Worm (Caenorhabditis elegans): ENCODE measurements around the gene F41D9.2.

Gene F41D9.2

DNA sequence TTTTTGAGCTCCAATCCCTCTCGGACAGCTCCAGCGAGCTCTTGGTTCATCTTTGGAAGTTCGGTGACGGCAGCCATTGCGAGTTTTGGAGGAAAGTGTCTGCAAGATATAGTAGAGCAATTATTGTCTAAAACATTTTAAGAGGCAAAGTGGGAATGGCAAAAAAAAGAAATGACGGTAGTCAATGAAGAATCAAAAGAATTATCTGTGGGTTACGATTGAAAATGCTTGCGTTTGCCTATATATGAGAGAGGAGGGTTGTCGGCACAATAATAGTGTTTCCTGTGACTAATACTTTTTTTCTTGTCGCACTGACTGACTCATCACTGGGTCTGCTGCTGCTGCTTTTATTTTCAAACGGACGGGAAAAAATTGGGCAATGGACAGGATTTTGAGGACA, 38.9 kb upstream of the F41D9.2 start, which contains the start of gene tth-1:
TSS of gene tth-1 (minus strand) at position 101 of the 400 bp plus-strand sequence.
- no peak for TF ChIP-seq ztf-6 (GFP tag; IDR thresholded peaks at IDR 0.05)
- TF ChIP-seq aptf-2 (GFP tag; conservative IDR thresholded peaks at IDR 0.05), result no peak
- no peak for TF ChIP-seq D2030.7 (GFP tag; IDR thresholded peaks at IDR 0.05)
- no peak for TF ChIP-seq ccch-3 (GFP tag; optimal IDR thresholded peaks at IDR 0.05)
- TF ChIP-seq Y79H2A.3 (GFP tag; conservative IDR thresholded peaks at IDR 0.05), result no peak
- no peak for TF ChIP-seq ztf-3 (GFP tag; optimal IDR thresholded peaks at IDR 0.05)
- no peak for TF ChIP-seq mcd-1 (GFP tag; IDR thresholded peaks at IDR 0.05)
- TF ChIP-seq F23B12.7 (tag; optimal IDR thresholded peaks at IDR 0.05; ENCODE audit: insufficient read depth), result no peak
- TF ChIP-seq B0035.1 (tag; optimal IDR thresholded peaks at IDR 0.05), result no peak
- TF ChIP-seq egrh-3 (GFP tag; IDR thresholded peaks at IDR 0.05), result no peak
- no peak for TF ChIP-seq zim-3 (tag; optimal IDR thresholded peaks at IDR 0.05)
- TF ChIP-seq F49E8.2 (tag; optimal IDR thresholded peaks at IDR 0.05; ENCODE audit: insufficient read depth), result no peak
- no peak for TF ChIP-seq K12H6.12 (tag; optimal IDR thresholded peaks at IDR 0.05)
- TF ChIP-seq nhr-27 (tag; optimal IDR thresholded peaks at IDR 0.05), result no peak
- no peak for TF ChIP-seq ztf-28 (GFP tag; IDR thresholded peaks at IDR 0.05)
- TF ChIP-seq F39B2.1 (GFP tag; IDR thresholded peaks at IDR 0.05), result no peak
- no peak for TF ChIP-seq dox-1 (GFP tag; IDR thresholded peaks at IDR 0.05)
- no peak for TF ChIP-seq rcor-1 (GFP tag; IDR thresholded peaks at IDR 0.05)
- TF ChIP-seq ceh-100 (GFP tag; IDR thresholded peaks at IDR 0.05), result no peak

DNA sequence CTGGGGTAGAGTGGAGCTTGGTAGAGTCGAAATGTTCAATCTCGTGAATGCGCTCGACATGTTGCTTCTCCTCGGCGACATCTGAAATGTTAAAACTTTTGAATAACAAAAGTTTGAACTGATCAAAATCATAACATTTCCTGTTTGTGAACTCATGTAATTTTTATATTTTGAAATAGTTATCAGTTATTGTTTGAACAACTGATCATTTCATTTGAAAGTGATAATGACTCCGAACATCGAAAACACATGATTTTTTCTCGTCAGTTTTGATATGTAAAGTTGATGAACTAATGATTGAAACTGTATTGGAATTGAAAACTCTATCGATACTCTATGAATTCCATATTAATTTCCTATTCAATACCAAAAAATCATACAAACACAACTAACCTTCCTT, 38.5 kb upstream of the F41D9.2 start:
- TF ChIP-seq Y56A3A.18 (GFP tag; IDR thresholded peaks at IDR 0.05) (no peak), nhr-80 (tag; optimal IDR thresholded peaks at IDR 0.05) (peak; percentile 18), cebp-1 (GFP tag; IDR thresholded peaks at IDR 0.05) (no peak), cebp-1 (tag; optimal IDR thresholded peaks at IDR 0.05) (peak; percentile 12)

- TF ChIP-seq bed-2 (GFP tag; IDR thresholded peaks at IDR 0.05) (no peak), nhr-90 (tag; optimal IDR thresholded peaks at IDR 0.05) (no peak), Y53G8AR.9 (GFP tag; conservative IDR thresholded peaks at IDR 0.05) (no peak), attf-5 (GFP tag; optimal IDR thresholded peaks at IDR 0.05) (peak; percentile 4), sptf-2 (GFP tag; optimal IDR thresholded peaks at IDR 0.05) (no peak), dox-1 (GFP tag; IDR thresholded peaks at IDR 0.05) (no peak), B0336.3 (GFP tag; IDR thresholded peaks at IDR 0.05) (no peak), madf-6 (GFP tag; IDR thresholded peaks at IDR 0.05) (no peak), rec-8 (tag; optimal IDR thresholded peaks at IDR 0.05) (no peak), ceh-40 (GFP tag; IDR thresholded peaks at IDR 0.05) (no peak), fkh-3 (tag; optimal IDR thresholded peaks at IDR 0.05) (no peak), ztf-3 (GFP tag; optimal IDR thresholded peaks at IDR 0.05) (no peak), hmg-20 (GFP tag; IDR thresholded peaks at IDR 0.05) (no peak), F22D6.2 (tag; optimal IDR thresholded peaks at IDR 0.05) (no peak), egrh-3 (GFP tag; IDR thresholded peaks at IDR 0.05) (no peak), hlh-12 (tag; optimal IDR thresholded peaks at IDR 0.05) (no peak), Y56A3A.18 (GFP tag; IDR thresholded peaks at IDR 0.05) (no peak), mes-4 (tag; optimal IDR thresholded peaks at IDR 0.05) (no peak), ztf-6 (GFP tag; IDR thresholded peaks at IDR 0.05) (no peak), repo-1 (tag; optimal IDR thresholded peaks at IDR 0.05) (no peak), xnd-1 (tag; optimal IDR thresholded peaks at IDR 0.05) (no peak), unc-130 (GFP tag; optimal IDR thresholded peaks at IDR 0.05) (no peak), nhr-27 (tag; optimal IDR thresholded peaks at IDR 0.05) (no peak), ama-1 (optimal IDR thresholded peaks at IDR 0.05) (no peak), ama-1 (GFP tag; optimal IDR thresholded peaks at IDR 0.05) (no peak), ZK185.1 (tag; optimal IDR thresholded peaks at IDR 0.05; ENCODE audit: poor library complexity, severe bottlenecking) (peak; percentile 16), Y53F4B.3 (GFP tag; IDR thresholded peaks at IDR 0.05) (no peak), K12H6.12 (tag; optimal IDR thresholded peaks at IDR 0.05) (no peak), F33H1.4 (GFP tag; IDR thresholded peaks at IDR 0.05) (peak; percentile 72), athp-1 (tag; optimal IDR thresholded peaks at IDR 0.05) (no peak), hmg-1.2 (GFP tag; IDR thresholded peaks at IDR 0.05) (peak; percentile 66; the same call in 1 of the 2 replicates), mcd-1 (GFP tag; IDR thresholded peaks at IDR 0.05) (no peak)
Observed at ce11 chrX:8422020-8422419, 37.3 kb upstream of the F41D9.2 start, which contains the start of gene tag-123. tag-123 (minus strand) TSS chrX:8422055.
